Fruit fly (Drosophila melanogaster) whole organism, adult: ENCODE results near the gene Hex-A.

ENCODE experiments used
- CG11617 ChIP-seq: fragments of 200-800 bp; sonication (Bioruptor generic); optimal IDR thresholded peaks from 2 replicates; lab custom pipeline; 2017; ENCODE audit warnings: mild to moderate bottlenecking, missing biosample characterization, missing genetic modification reagents, missing genetic modification characterization
- CG12768 ChIP-seq: fragments of 200-800 bp; sonication (Bioruptor generic); optimal IDR thresholded peaks from 2 replicates; lab custom pipeline; 2017; ENCODE audit warnings: missing biosample characterization, missing genetic modification characterization, mild to moderate bottlenecking, moderate library complexity, missing genetic modification reagents
- CG14711 ChIP-seq: fragments of 200-800 bp; sonication (Bioruptor generic); optimal IDR thresholded peaks from 2 replicates; lab custom pipeline; 2018; ENCODE audit warnings: missing biosample characterization, mild to moderate bottlenecking, missing genetic modification characterization, moderate library complexity
- CG1620 ChIP-seq: fragments of 200-800 bp; sonication (Bioruptor generic); optimal IDR thresholded peaks from 2 replicates; lab custom pipeline; 2016; ENCODE audit warnings: missing biosample characterization, missing genetic modification characterization
- CG33017 ChIP-seq: fragments of 200-800 bp; sonication (Bioruptor generic); optimal IDR thresholded peaks from 2 replicates; lab custom pipeline; 2018; ENCODE audit warnings: missing biosample characterization, mild to moderate bottlenecking, missing genetic modification characterization, moderate library complexity
- CG5204 ChIP-seq: fragments of 200-800 bp; sonication (Bioruptor generic); optimal IDR thresholded peaks from 2 replicates; lab custom pipeline; 2016; ENCODE audit warnings: missing biosample characterization, missing genetic modification characterization
- CG7045 ChIP-seq: fragments of 200-800 bp; sonication (Bioruptor generic); optimal IDR thresholded peaks from 2 replicates; lab custom pipeline; 2017; ENCODE audit warnings: missing biosample characterization, mild to moderate bottlenecking, missing genetic modification characterization
- CG7101 ChIP-seq: fragments of 200-800 bp; sonication (Bioruptor generic); optimal IDR thresholded peaks from 2 replicates; lab custom pipeline; 2018; ENCODE audit warnings: missing biosample characterization, mild to moderate bottlenecking, missing genetic modification characterization, moderate library complexity
- Clk ChIP-seq: fragments of 200-800 bp; sonication (Bioruptor generic); optimal IDR thresholded peaks from 2 replicates; lab custom pipeline; 2017; ENCODE audit warnings: missing biosample characterization, missing genetic modification characterization
- Crg-1 ChIP-seq: fragments of 200-800 bp; sonication (Bioruptor generic); optimal IDR thresholded peaks from 2 replicates; lab custom pipeline; 2016; ENCODE audit warnings: missing biosample characterization, missing genetic modification characterization
- Hr96 ChIP-seq: fragments of 200-800 bp; sonication (Bioruptor generic); optimal IDR thresholded peaks from 2 replicates; lab custom pipeline; 2016; ENCODE audit warnings: missing biosample characterization, missing genetic modification characterization
- Mnt ChIP-seq: fragments of 200-800 bp; sonication (Bioruptor generic); optimal IDR thresholded peaks from 2 replicates; lab custom pipeline; 2016; ENCODE audit warnings: missing biosample characterization, mild to moderate bottlenecking, missing genetic modification characterization
- bab1 ChIP-seq: fragments of 200-800 bp; sonication (Bioruptor generic); optimal IDR thresholded peaks from 3 replicates; lab custom pipeline; 2019; ENCODE audit warnings: missing biosample characterization, mild to moderate bottlenecking, missing genetic modification characterization, moderate library complexity
- cic ChIP-seq: fragments of 200-800 bp; sonication (Bioruptor generic); optimal IDR thresholded peaks from 2 replicates; lab custom pipeline; 2017; ENCODE audit warnings: missing biosample characterization, mild to moderate bottlenecking, missing genetic modification characterization, moderate library complexity
- cnc ChIP-seq, 2 experiments: fragments of >200 bp; optimal IDR thresholded peaks; 2 replicates each; lab custom pipeline; 2017
- kay ChIP-seq: fragments of 200-800 bp; sonication (Bioruptor generic); peaks from one replicate; lab custom pipeline; 2016; ENCODE audit warnings: missing biosample characterization, missing genetic modification characterization, borderline replicate concordance
- ovo ChIP-seq: fragments of 200-800 bp; sonication (Bioruptor generic); optimal IDR thresholded peaks from 2 replicates; lab custom pipeline; 2016; ENCODE audit warnings: missing biosample characterization, missing genetic modification characterization
- pad ChIP-seq: fragments of 200-800 bp; sonication (Bioruptor generic); optimal IDR thresholded peaks from 3 replicates; lab custom pipeline; 2017; ENCODE audit warnings: missing biosample characterization, missing genetic modification characterization, mild to moderate bottlenecking, moderate library complexity, missing genetic modification reagents
- tj ChIP-seq: fragments of 200-800 bp; sonication (Bioruptor generic); optimal IDR thresholded peaks from 3 replicates; lab custom pipeline; 2017; ENCODE audit warnings: missing biosample characterization, mild to moderate bottlenecking, missing genetic modification characterization, moderate library complexity
- toe ChIP-seq: fragments of 200-800 bp; sonication (Bioruptor generic); optimal IDR thresholded peaks from 2 replicates; lab custom pipeline; 2016; ENCODE audit warnings: missing biosample characterization, missing genetic modification characterization

The Hex-A gene

DNA sequence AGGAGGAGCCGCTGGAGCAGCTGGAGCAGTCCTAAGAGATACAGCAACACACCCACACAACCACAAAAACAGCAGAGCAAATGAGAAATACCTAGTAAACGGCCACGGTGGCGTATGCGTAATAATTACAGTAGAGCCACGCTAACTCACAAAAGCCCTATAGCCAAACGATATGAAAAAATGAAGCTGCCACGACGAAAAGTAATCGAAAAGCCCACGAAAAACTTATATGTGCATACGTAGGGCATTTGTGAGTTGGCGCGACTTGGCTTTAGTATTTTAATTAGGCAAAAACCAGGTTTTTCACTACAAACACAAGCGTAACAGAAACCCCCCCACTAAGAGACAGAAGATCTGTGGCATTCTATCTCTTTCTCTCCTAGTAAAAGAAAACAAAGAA, 2.4 kb downstream of the Hex-A start:
- TF ChIP-seq bab1 (GFP tag; lab: Kevin White, UChicago): no peak
- no peak for TF ChIP-seq CG14711
- no peak for TF ChIP-seq CG7045

DNA sequence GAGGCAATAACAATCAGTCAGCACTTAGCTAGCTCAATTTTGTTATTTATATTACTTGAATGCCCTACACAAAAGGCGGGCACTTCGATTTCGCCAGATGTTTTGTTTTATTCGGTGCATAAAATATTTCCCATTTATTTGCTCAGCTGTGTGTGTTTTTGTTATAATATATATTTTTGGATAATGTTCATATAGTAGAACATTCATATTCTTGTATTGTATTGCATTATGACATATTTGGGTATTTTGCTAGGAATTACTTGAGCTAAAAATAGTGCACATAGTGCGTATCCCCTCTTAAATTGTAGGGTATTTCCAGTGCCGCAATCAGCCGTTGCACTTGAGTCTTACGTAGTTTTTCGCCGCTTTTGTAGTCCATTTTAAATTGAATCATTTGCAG, 4.5 kb downstream of the Hex-A start:
- TF ChIP-seq CG11617 (GFP tag; lab: Kevin White, UChicago) (peak; percentile 93), CG7045 (peak; percentile 81), bab1 (GFP tag; lab: Kevin White, UChicago) (peak; percentile 95), cic (GFP tag; lab: Kevin White, UChicago) (peak; percentile 57), Hr96 (GFP tag; lab: Kevin White, UChicago) (peak; percentile 70), Crg-1 (peak; percentile 46), cnc (optimal IDR thresholded peaks at IDR 0.05; lab: Kevin White, UChicago) (no peak), CG33017 (tag; lab: Kevin White, UChicago) (peak; percentile 85), CG7101 (tag; lab: Kevin White, UChicago) (peak; percentile 92), CG12768 (GFP tag; lab: Kevin White, UChicago) (peak; percentile 80), Clk (GFP tag; lab: Kevin White, UChicago) (peak; percentile 40), ovo (GFP tag; lab: Kevin White, UChicago) (peak; percentile 68), pad (GFP tag; lab: Kevin White, UChicago) (peak; percentile 78), tj (peak; percentile 88), toe (GFP tag; lab: Kevin White, UChicago) (peak; percentile 64), kay (GFP tag; lab: Kevin White, UChicago) (no peak), CG1620 (peak; percentile 77), CG14711 (peak; percentile 82), Mnt (GFP tag; lab: Kevin White, UChicago) (peak; percentile 68), CG5204 (peak; percentile 79)

DNA sequence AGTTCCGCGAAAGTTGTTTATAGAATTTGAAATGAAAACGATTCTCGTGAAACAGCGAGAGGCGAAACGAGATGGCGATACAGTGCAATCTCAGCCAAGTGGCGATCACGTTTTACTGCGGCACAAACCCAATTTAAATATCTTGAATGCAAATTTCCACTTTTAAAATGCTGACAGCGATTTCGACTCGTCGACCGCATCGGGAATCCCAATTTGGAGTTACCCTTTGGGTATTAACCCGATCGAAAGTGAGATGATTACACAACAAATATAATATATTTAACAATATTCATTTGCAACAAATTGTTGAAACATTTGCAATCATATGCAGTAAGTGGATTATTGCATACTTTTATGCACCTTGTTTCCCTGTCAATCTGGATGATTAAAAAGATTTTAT, 5.1 kb downstream of the Hex-A start:
- TF ChIP-seq CG33017 (tag; lab: Kevin White, UChicago) (no peak), kay (GFP tag; lab: Kevin White, UChicago) (peak; percentile 11), pad (GFP tag; lab: Kevin White, UChicago) (no peak), CG12768 (GFP tag; lab: Kevin White, UChicago) (no peak), CG14711 (no peak)

DNA sequence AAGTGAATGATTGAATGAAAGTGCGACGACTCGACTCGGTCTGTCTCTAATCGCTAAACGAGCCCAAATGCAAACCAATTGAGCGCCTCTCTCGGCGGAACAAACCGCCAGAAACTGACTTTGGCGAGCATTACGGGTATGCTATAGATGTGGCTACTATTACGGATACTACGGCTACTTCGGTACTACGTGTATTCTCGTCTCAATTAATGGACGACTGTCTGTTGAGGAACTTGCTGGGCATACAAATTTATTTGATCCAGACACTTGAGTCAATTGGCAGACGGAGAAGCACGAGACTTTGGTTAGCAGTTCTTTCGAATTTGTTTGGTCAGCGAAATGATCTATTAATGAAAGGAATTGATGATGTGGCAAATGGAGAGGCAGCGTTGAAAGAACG, 9.0 kb downstream of the Hex-A start:
- TF ChIP-seq kay (GFP tag; lab: Kevin White, UChicago) (peak; percentile 11), tj (peak; percentile 89), CG33017 (tag; lab: Kevin White, UChicago) (no peak)

DNA sequence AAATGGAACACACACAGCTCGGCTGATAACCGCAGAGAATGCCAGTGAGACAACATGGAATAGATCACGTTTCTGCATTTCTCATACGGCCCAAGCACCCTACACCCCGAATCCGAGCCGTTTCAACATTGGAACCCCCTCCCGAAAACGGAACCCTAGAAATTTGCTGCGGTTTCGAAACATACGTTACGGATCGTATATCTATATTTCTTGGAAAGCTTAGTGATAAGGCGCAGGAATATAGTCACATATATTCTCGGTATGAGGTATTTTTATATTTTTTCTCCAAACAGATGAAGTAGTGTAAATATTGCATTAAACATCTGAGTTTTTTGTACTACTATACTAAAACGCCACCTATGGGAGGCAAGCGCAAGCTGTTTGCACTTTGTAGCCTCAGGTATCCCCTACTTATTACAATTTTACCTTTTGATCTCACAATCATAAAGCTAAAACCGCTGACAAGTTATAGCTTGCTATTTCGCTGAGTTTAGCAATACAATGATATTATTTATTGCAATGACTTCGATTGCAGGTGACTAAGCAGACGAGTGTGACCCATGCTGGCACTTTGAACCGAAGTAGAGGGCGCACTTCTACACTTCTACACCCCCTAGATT, 9.9 kb downstream of the Hex-A start:
- TF ChIP-seq Hr96 (GFP tag; lab: Kevin White, UChicago): no peak
- TF ChIP-seq CG14711: no peak
- TF ChIP-seq Clk (GFP tag; lab: Kevin White, UChicago): no peak
- TF ChIP-seq pad (GFP tag; lab: Kevin White, UChicago): peak; percentile 10
- no peak for TF ChIP-seq ovo (GFP tag; lab: Kevin White, UChicago)
- no peak for TF ChIP-seq cnc (optimal IDR thresholded peaks at IDR 0.05; lab: Kevin White, UChicago)
- peak; percentile 95 for TF ChIP-seq tj
- no peak for TF ChIP-seq kay (GFP tag; lab: Kevin White, UChicago)
- peak; percentile 10 for TF ChIP-seq Crg-1
- no peak for TF ChIP-seq CG33017 (tag; lab: Kevin White, UChicago)
- TF ChIP-seq toe (GFP tag; lab: Kevin White, UChicago): no peak
- no peak for TF ChIP-seq CG5204
- no peak for TF ChIP-seq CG7045
- no peak for TF ChIP-seq CG7101 (tag; lab: Kevin White, UChicago)
- peak; percentile 43 for TF ChIP-seq bab1 (GFP tag; lab: Kevin White, UChicago)
- no peak for TF ChIP-seq CG12768 (GFP tag; lab: Kevin White, UChicago)
- TF ChIP-seq cic (GFP tag; lab: Kevin White, UChicago): no peak
- TF ChIP-seq Mnt (GFP tag; lab: Kevin White, UChicago): no peak
- TF ChIP-seq CG1620: no peak
- TF ChIP-seq CG11617 (GFP tag; lab: Kevin White, UChicago): peak; percentile 16

DNA sequence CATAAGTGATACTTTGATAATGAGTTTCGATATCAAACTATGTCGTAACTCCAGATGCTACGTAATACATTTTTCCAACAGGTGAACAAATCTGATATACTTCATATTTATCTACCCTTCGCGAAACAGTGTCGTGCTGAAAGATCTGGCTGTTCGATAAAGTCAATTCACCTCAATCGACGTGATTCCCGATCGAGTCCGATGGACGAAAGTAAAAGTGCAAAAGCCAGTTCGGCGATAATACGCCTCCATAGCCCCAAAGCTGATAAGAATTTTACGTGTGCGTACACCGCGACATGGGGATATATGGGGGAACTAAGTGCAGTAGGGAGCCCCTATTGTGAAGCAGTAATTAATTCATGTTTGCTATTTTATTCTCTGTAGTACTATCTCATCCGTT, 12.6 kb downstream of the Hex-A start:
- TF ChIP-seq CG12768 (GFP tag; lab: Kevin White, UChicago): no peak
- no peak for TF ChIP-seq Hr96 (GFP tag; lab: Kevin White, UChicago)
- TF ChIP-seq tj: no peak
- no peak for TF ChIP-seq CG7045
- no peak for TF ChIP-seq toe (GFP tag; lab: Kevin White, UChicago)
- TF ChIP-seq CG7101 (tag; lab: Kevin White, UChicago): no peak
- TF ChIP-seq CG14711: no peak
- TF ChIP-seq Mnt (GFP tag; lab: Kevin White, UChicago): no peak
- TF ChIP-seq Clk (GFP tag; lab: Kevin White, UChicago): no peak
- TF ChIP-seq pad (GFP tag; lab: Kevin White, UChicago): no peak
- TF ChIP-seq CG1620: no peak
- no peak for TF ChIP-seq cnc (optimal IDR thresholded peaks at IDR 0.05; lab: Kevin White, UChicago)
- no peak for TF ChIP-seq bab1 (GFP tag; lab: Kevin White, UChicago)
- no peak for TF ChIP-seq cic (GFP tag; lab: Kevin White, UChicago)
- TF ChIP-seq CG5204: no peak
- no peak for TF ChIP-seq CG11617 (GFP tag; lab: Kevin White, UChicago)
- no peak for TF ChIP-seq CG33017 (tag; lab: Kevin White, UChicago)
- TF ChIP-seq ovo (GFP tag; lab: Kevin White, UChicago): no peak
- TF ChIP-seq kay (GFP tag; lab: Kevin White, UChicago): no peak
- no peak for TF ChIP-seq Crg-1
